Worm (Caenorhabditis elegans): Measurements from ENCODE around the gene cank-26.

The cank-26 gene

ce11 chrII:3958673-3959299, 16.1 kb downstream of the cank-26 start (continued):
- TF ChIP-seq B0336.3 (GFP tag; IDR thresholded peaks at IDR 0.05), result peak; percentile 62; the same call in 1 of the 2 replicates
- TF ChIP-seq zfh-2 (GFP tag; conservative IDR thresholded peaks at IDR 0.05), result peak; percentile 87
- TF ChIP-seq F23B12.7 (tag; optimal IDR thresholded peaks at IDR 0.05; ENCODE audit: insufficient read depth), result peak; percentile 17
- TF ChIP-seq dpff-1 (tag; optimal IDR thresholded peaks at IDR 0.05), result no peak
- peak; percentile 18 for TF ChIP-seq athp-1 (tag; optimal IDR thresholded peaks at IDR 0.05)
- TF ChIP-seq tlf-1 (GFP tag; optimal IDR thresholded peaks at IDR 0.05), result no peak
- no peak for TF ChIP-seq snpc-1.1 (tag; optimal IDR thresholded peaks at IDR 0.05; ENCODE audit: insufficient read depth)
- TF ChIP-seq C17E4.6 (GFP tag; IDR thresholded peaks at IDR 0.05), result no peak
- no peak for TF ChIP-seq snpc-4 (GFP tag; optimal IDR thresholded peaks at IDR 0.05)
- TF ChIP-seq snpc-4 (tag; optimal IDR thresholded peaks at IDR 0.05), result peak in 3 of 4 experiments; percentile 24 to 48 (median 27)
- peak; percentile 37 for TF ChIP-seq madf-10 (tag; optimal IDR thresholded peaks at IDR 0.05)
- no peak for TF ChIP-seq B0019.2 (GFP tag; conservative IDR thresholded peaks at IDR 0.05)
- TF ChIP-seq F55B11.4 (tag; optimal IDR thresholded peaks at IDR 0.05; ENCODE audit: borderline replicate concordance, insufficient read depth), result no peak
- no peak for TF ChIP-seq attf-3 (GFP tag; conservative IDR thresholded peaks at IDR 0.05)
- peak; percentile 38 for TF ChIP-seq ztf-22 (GFP tag; optimal IDR thresholded peaks at IDR 0.05)
- 0 out of 2 replicates have a peak, but pooled peaks have one; percentile 21 for TF ChIP-seq pbrm-1 (GFP tag; IDR thresholded peaks at IDR 0.05)
- TF ChIP-seq egl-18 (GFP tag; IDR thresholded peaks at IDR 0.05), result 0 out of 2 replicates have a peak, but pooled peaks have one; percentile 39
- peak; percentile 30; the same call in 1 of the 2 replicates for TF ChIP-seq cebp-1 (GFP tag; IDR thresholded peaks at IDR 0.05)
- TF ChIP-seq cebp-1 (tag; optimal IDR thresholded peaks at IDR 0.05), result peak; percentile 78
- TF ChIP-seq ccch-3 (GFP tag; optimal IDR thresholded peaks at IDR 0.05), result no peak
- TF ChIP-seq K12H6.12 (tag; optimal IDR thresholded peaks at IDR 0.05), result peak; percentile 85
- peak; percentile 18 for TF ChIP-seq chd-7 (tag; optimal IDR thresholded peaks at IDR 0.05)
- peak; percentile 76; the same call in 1 of the 2 replicates for TF ChIP-seq nfyb-1 (GFP tag; IDR thresholded peaks at IDR 0.05)
- TF ChIP-seq nhr-90 (tag; optimal IDR thresholded peaks at IDR 0.05), result peak; percentile 43
- TF ChIP-seq lag-1 (GFP tag; IDR thresholded peaks at IDR 0.05), result no peak
- peak; percentile 45; the same call in 1 of the 2 replicates for TF ChIP-seq egl-44 (GFP tag; IDR thresholded peaks at IDR 0.05)
- TF ChIP-seq F49E8.2 (tag; optimal IDR thresholded peaks at IDR 0.05; ENCODE audit: insufficient read depth), result no peak
- peak; percentile 76 for TF ChIP-seq ZK185.1 (tag; optimal IDR thresholded peaks at IDR 0.05; ENCODE audit: poor library complexity, severe bottlenecking)
- no peak for TF ChIP-seq B0035.1 (tag; optimal IDR thresholded peaks at IDR 0.05)
- TF ChIP-seq ceh-27 (GFP tag; optimal IDR thresholded peaks at IDR 0.05), result peak; percentile 73
- TF ChIP-seq F22D6.2 (tag; optimal IDR thresholded peaks at IDR 0.05), result no peak
- TF ChIP-seq lin-40 (tag; optimal IDR thresholded peaks at IDR 0.05), result peak; percentile 56
- TF ChIP-seq T26A5.8 (tag; optimal IDR thresholded peaks at IDR 0.05), result no peak
- TF ChIP-seq mcd-1 (GFP tag; IDR thresholded peaks at IDR 0.05), result peak; percentile 31; the same call in 1 of the 2 replicates
- peak; percentile 51; the same call in 1 of the 2 replicates for TF ChIP-seq ekl-4 (GFP tag; IDR thresholded peaks at IDR 0.05)
- TF ChIP-seq C06A6.2 (GFP tag; conservative IDR thresholded peaks at IDR 0.05), result 0 out of 2 replicates have a peak, but pooled peaks have one; percentile 17
- no peak for TF ChIP-seq ztf-3 (GFP tag; optimal IDR thresholded peaks at IDR 0.05)
- TF ChIP-seq ets-4 (GFP tag; optimal IDR thresholded peaks at IDR 0.05), result no peak
- peak; percentile 68 for TF ChIP-seq dox-1 (GFP tag; IDR thresholded peaks at IDR 0.05)
- TF ChIP-seq let-607 (tag; optimal IDR thresholded peaks at IDR 0.05), result peak in 1 of 2 experiments; percentile 55
- peak; percentile 31; the same call in 1 of the 2 replicates for TF ChIP-seq lir-1 (GFP tag; conservative IDR thresholded peaks at IDR 0.05)
- TF ChIP-seq ceh-91 (GFP tag; IDR thresholded peaks at IDR 0.05), result no peak

All from whole organism, young adult.